Worm (Caenorhabditis elegans) whole organism, L2 larva: ENCODE data around the gene str-64.

ENCODE experiments used
- C34F6.9 ChIP-seq: fragments of 150-350 bp; optimal IDR thresholded peaks from 2 replicates; lab custom pipeline; 2014; ENCODE audit warnings: missing biosample characterization, missing genetic modification characterization
- F13H6.1 ChIP-seq: sonication (generic microtip); optimal IDR thresholded peaks from 2 replicates; lab custom pipeline; 2016; ENCODE audit warnings: missing genetic modification characterization, missing compliant biosample characterization
- R02D3.7 ChIP-seq: fragments of 150-350 bp; optimal IDR thresholded peaks from 2 replicates; lab custom pipeline; 2014; ENCODE audit warnings: missing biosample characterization, missing genetic modification characterization
- Y55F3AM.14 ChIP-seq: fragments of 200-800 bp; sonication (Bioruptor generic); optimal IDR thresholded peaks from 2 replicates; lab custom pipeline; 2018; ENCODE audit warnings: mild to moderate bottlenecking, missing genetic modification characterization, missing compliant biosample characterization
- alr-1 ChIP-seq: fragments of 150-350 bp; optimal IDR thresholded peaks from 2 replicates; lab custom pipeline; 2014; ENCODE audit warnings: missing biosample characterization, missing genetic modification characterization
- aly-2 ChIP-seq: fragments of 150-350 bp; optimal IDR thresholded peaks from 2 replicates; lab custom pipeline; 2014; ENCODE audit warnings: missing biosample characterization, missing genetic modification characterization
- blmp-1 ChIP-seq: sonication (generic microtip); optimal IDR thresholded peaks from 2 replicates; lab custom pipeline; 2017; ENCODE audit warnings: missing genetic modification characterization, mild to moderate bottlenecking, missing compliant biosample characterization, antibody characterized with exemption, moderate library complexity; ENCODE audit not compliant: insufficient read depth
- crh-2 ChIP-seq: sonication (generic microtip); optimal IDR thresholded peaks from 2 replicates; lab custom pipeline; 2017; ENCODE audit warnings: missing biosample characterization, missing genetic modification characterization
- dmd-4 ChIP-seq: sonication (generic microtip); optimal IDR thresholded peaks from 2 replicates; lab custom pipeline; 2017; ENCODE audit warnings: missing biosample characterization, missing genetic modification characterization
- elt-1 ChIP-seq: fragments of 150-350 bp; optimal IDR thresholded peaks from 2 replicates; lab custom pipeline; 2014; ENCODE audit warnings: missing biosample characterization, missing genetic modification characterization
- fos-1 ChIP-seq: fragments of 150-350 bp; optimal IDR thresholded peaks from 2 replicates; lab custom pipeline; 2014; ENCODE audit warnings: missing biosample characterization, missing genetic modification characterization
- gmeb-1 ChIP-seq: fragments of 150-350 bp; optimal IDR thresholded peaks from 2 replicates; lab custom pipeline; 2014; ENCODE audit warnings: missing biosample characterization, missing genetic modification characterization
- lin-11 ChIP-seq: fragments of 150-350 bp; sonication (generic microtip); optimal IDR thresholded peaks from 2 replicates; lab custom pipeline; 2014; ENCODE audit warnings: missing biosample characterization, missing genetic modification characterization, inconsistent platforms, mixed read lengths
- lsy-2 ChIP-seq, 2 experiments: fragments of 150-350 bp in 1 of 2; sonication (generic microtip) in 1 of 2; optimal IDR thresholded peaks; 2 replicates each; lab custom pipeline; 2014 to 2017; ENCODE audit warnings: missing biosample characterization in 2 of 2, missing genetic modification characterization in 2 of 2
- mbf-1 ChIP-seq: sonication (generic microtip); optimal IDR thresholded peaks from 2 replicates; lab custom pipeline; 2017; ENCODE audit warnings: missing biosample characterization, missing genetic modification characterization
- mdl-1 ChIP-seq, 2 experiments: fragments of 150-350 bp in 1 of 2; sonication (generic microtip) in 1 of 2; optimal IDR thresholded peaks; 2 replicates each; lab custom pipeline; 2017; ENCODE audit warnings: missing biosample characterization in 2 of 2, missing genetic modification characterization in 2 of 2
- nhr-10 ChIP-seq: sonication (generic microtip); optimal IDR thresholded peaks from 2 replicates; lab custom pipeline; 2017; ENCODE audit warnings: missing biosample characterization, missing genetic modification characterization
- nhr-11 ChIP-seq: fragments of 150-350 bp; optimal IDR thresholded peaks from 2 replicates; lab custom pipeline; 2014; ENCODE audit warnings: missing biosample characterization, missing genetic modification characterization
- nhr-129 ChIP-seq: fragments of 150-350 bp; optimal IDR thresholded peaks from 2 replicates; lab custom pipeline; 2014; ENCODE audit warnings: missing biosample characterization, missing genetic modification characterization
- nhr-237 ChIP-seq: fragments of 150-350 bp; optimal IDR thresholded peaks from 2 replicates; lab custom pipeline; 2014; ENCODE audit warnings: missing biosample characterization, missing genetic modification characterization
- nhr-25 ChIP-seq: fragments of 150-350 bp; sonication (generic microtip); optimal IDR thresholded peaks from 3 replicates; lab custom pipeline; 2014; ENCODE audit warnings: missing biosample characterization, missing genetic modification characterization
- nhr-6 ChIP-seq: fragments of 150-350 bp; optimal IDR thresholded peaks from 2 replicates; lab custom pipeline; 2014; ENCODE audit warnings: missing biosample characterization, missing genetic modification characterization
- nhr-77 ChIP-seq: fragments of 150-350 bp; optimal IDR thresholded peaks from 2 replicates; lab custom pipeline; 2014; ENCODE audit warnings: missing biosample characterization, missing genetic modification characterization
- peb-1 ChIP-seq: fragments of 150-350 bp; optimal IDR thresholded peaks from 2 replicates; lab custom pipeline; 2014; ENCODE audit warnings: missing biosample characterization, missing genetic modification characterization
- sem-4 ChIP-seq: fragments of 150-350 bp; optimal IDR thresholded peaks from 2 replicates; lab custom pipeline; 2014; ENCODE audit warnings: missing biosample characterization, missing genetic modification reagents, missing genetic modification characterization
- sma-9 ChIP-seq, 2 experiments: fragments of 150-350 bp in 1 of 2; sonication (generic microtip) in 1 of 2; optimal IDR thresholded peaks; 2 replicates each; lab custom pipeline; 2014 to 2016; ENCODE audit warnings: missing genetic modification characterization in 2 of 2, mild to moderate bottlenecking in 1 of 2, missing biosample characterization in 1 of 2, missing compliant biosample characterization in 1 of 2, missing genetic modification reagents in 1 of 2, moderate library complexity in 1 of 2
- snpc-4 ChIP-seq: fragments of 150-350 bp; optimal IDR thresholded peaks from 2 replicates; lab custom pipeline; 2014; ENCODE audit warnings: missing biosample characterization, missing genetic modification characterization
- unc-62 ChIP-seq: fragments of 150-350 bp; optimal IDR thresholded peaks from 2 replicates; lab custom pipeline; 2014; ENCODE audit warnings: missing biosample characterization, missing genetic modification reagents, missing genetic modification characterization
- zag-1 ChIP-seq: fragments of 150-350 bp; optimal IDR thresholded peaks from 2 replicates; lab custom pipeline; 2014; ENCODE audit warnings: missing biosample characterization, missing genetic modification characterization
- ztf-1 ChIP-seq: fragments of 200-800 bp; sonication (Bioruptor generic); conservative IDR thresholded peaks from 2 replicates; pipeline ENCODE4 v1.3.6; 2022; ENCODE audit warnings: missing genetic modification characterization, missing compliant biosample characterization
- ztf-11 ChIP-seq: sonication (generic microtip); optimal IDR thresholded peaks from 2 replicates; lab custom pipeline; 2017; ENCODE audit warnings: missing biosample characterization, missing genetic modification characterization
- ztf-4 ChIP-seq: fragments of 150-350 bp; optimal IDR thresholded peaks from 2 replicates; lab custom pipeline; 2014; ENCODE audit warnings: missing biosample characterization, missing genetic modification characterization

The str-64 gene

DNA sequence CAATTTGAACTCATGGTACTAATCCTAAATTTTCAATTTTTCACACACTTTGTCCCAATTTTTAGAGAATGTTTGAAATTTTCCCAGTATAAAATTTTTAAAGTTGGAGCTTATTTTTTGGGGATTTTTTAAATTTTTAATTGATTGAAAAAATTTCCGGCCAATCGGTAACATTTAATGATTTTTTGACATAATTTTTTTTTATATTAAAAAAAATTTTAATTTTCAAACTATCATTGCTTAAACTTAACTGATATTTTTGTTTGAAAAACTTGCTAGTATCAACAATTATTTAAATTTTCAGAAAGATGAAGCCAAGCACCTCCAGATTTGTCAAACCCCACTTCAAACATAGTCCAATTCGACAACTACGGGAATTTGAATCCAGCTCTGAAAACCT, 25.8 kb upstream of the str-64 start, which contains the start of gene T28A11.22:
Gene T28A11.22, plus strand, starts transcription at position 301 of the 400 bp plus-strand sequence.
- no peak for TF ChIP-seq lin-11
- no peak for TF ChIP-seq ztf-1 (GFP tag; lab: Robert Waterston, UW)
- TF ChIP-seq nhr-77 (tag; lab: Kevin White, UChicago), result no peak
- TF ChIP-seq elt-1 (tag; lab: Kevin White, UChicago), result no peak
- TF ChIP-seq mbf-1 (tag; lab: Kevin White, UChicago), result no peak
- TF ChIP-seq blmp-1 (tag; lab: Kevin White, UChicago), result no peak
- TF ChIP-seq zag-1 (tag; lab: Kevin White, UChicago), result no peak
- no peak for TF ChIP-seq gmeb-1
- no peak for TF ChIP-seq alr-1
- no peak for TF ChIP-seq aly-2 (tag; lab: Kevin White, UChicago)
- no peak for TF ChIP-seq ztf-4 (tag; lab: Kevin White, UChicago)
- no peak for TF ChIP-seq snpc-4 (tag; lab: Kevin White, UChicago)
- TF ChIP-seq nhr-25 (tag; lab: Kevin White, UChicago), result no peak
- TF ChIP-seq nhr-10 (tag; lab: Kevin White, UChicago), result no peak
- no peak for TF ChIP-seq nhr-6 (tag; lab: Kevin White, UChicago)
- no peak for TF ChIP-seq R02D3.7 (tag; lab: Kevin White, UChicago)
- TF ChIP-seq nhr-129 (tag; lab: Kevin White, UChicago), result no peak
- TF ChIP-seq ztf-11 (tag; lab: Kevin White, UChicago), result no peak

DNA sequence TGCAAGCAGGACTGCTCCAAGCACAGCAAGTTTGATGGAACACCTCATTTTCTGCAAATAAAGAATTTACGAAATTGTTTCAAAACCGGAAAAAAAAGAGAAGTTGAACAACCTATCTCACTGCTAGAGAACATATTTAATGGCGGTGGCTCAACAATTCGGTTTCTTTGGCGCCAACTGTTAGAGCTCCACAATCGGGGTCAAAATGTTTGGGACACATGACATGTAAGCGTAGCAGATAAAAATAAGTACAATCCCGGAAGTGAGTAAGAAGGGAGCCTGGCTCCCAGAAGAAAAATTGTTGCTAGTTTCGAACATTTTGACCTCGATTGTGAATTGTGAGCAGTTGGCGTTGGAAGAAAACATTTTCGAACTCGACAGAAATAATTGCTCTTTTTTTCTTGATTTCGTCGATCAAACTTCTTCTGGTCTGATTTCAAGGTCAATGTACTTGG, 23.9 kb upstream of the str-64 start, which contains the start of gene T28A11.16:
Gene T28A11.16, minus strand, starts transcription at position 51 of the 455 bp plus-strand sequence.
- TF ChIP-seq F13H6.1 (tag; lab: Kevin White, UChicago) (peak; percentile 30), Y55F3AM.14 (GFP tag; lab: Kevin White, UChicago) (no peak), nhr-11 (tag; lab: Kevin White, UChicago) (no peak), nhr-77 (tag; lab: Kevin White, UChicago) (no peak), zag-1 (tag; lab: Kevin White, UChicago) (no peak), crh-2 (tag; lab: Kevin White, UChicago) (no peak), mdl-1 (tag; optimal IDR thresholded peaks at IDR 0.05; lab: Kevin White, UChicago) (no peak), ztf-1 (GFP tag; lab: Robert Waterston, UW) (no peak), sem-4 (no peak), lin-11 (no peak), sma-9 (GFP tag; optimal IDR thresholded peaks at IDR 0.05; lab: Kevin White, UChicago) (peak; percentile 88), sma-9 (tag; optimal IDR thresholded peaks at IDR 0.05; lab: Kevin White, UChicago) (no peak), peb-1 (tag; lab: Kevin White, UChicago) (no peak), C34F6.9 (tag; lab: Kevin White, UChicago) (no peak)

DNA sequence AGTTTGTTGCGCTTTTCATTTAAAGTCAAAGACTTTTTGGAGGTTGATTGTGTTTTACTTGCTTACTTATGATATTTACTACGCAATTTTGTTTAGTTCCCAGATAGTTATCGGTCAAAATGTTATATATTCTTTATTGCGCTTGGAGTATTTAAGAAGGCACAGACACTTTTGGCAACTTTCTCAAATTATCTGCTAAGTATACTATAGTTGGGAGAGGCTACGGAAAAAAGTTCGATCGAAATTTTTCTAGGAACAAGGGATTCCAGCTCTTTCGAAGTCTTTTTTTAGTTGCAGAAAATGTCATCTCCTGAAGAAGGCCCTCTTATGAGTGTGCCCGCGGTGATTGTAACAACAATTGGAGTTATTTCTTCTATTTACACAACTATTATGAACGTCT, 23.0 kb upstream of the str-64 start, which contains the start of gene srbc-5:
Gene srbc-5, plus strand, starts transcription at position 301 of the 400 bp plus-strand sequence.
- TF ChIP-seq snpc-4 (tag; lab: Kevin White, UChicago) (no peak), nhr-237 (tag; lab: Kevin White, UChicago) (no peak), R02D3.7 (tag; lab: Kevin White, UChicago) (no peak), unc-62 (GFP tag; lab: Kevin White, UChicago) (no peak), mbf-1 (tag; lab: Kevin White, UChicago) (no peak), aly-2 (tag; lab: Kevin White, UChicago) (no peak), F13H6.1 (tag; lab: Kevin White, UChicago) (no peak), C34F6.9 (tag; lab: Kevin White, UChicago) (no peak)

DNA sequence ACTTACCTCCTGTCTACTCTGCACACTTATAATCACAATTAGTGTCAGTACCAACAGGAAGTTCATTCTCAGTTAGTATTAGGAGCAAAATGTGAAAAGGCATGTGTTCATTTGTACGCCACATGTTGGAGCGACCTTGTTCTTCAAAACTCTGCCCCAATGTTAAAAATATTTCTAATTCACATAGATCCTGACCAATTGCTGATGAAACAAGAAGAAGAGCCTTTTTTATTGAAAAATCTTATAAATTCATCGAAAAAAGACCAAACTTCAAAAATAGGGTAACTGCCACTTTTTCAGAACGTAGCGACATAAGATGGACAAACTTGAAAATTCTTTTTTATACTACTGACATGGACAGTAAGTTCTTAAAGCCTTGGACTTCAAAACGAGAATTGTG, 16.9 kb upstream of the str-64 start, which contains the start of gene T28A11.17:
Gene T28A11.17, minus strand, starts transcription at position 101 of the 400 bp plus-strand sequence.
- TF ChIP-seq sem-4 (no peak), snpc-4 (tag; lab: Kevin White, UChicago) (no peak), unc-62 (GFP tag; lab: Kevin White, UChicago) (no peak), ztf-1 (GFP tag; lab: Robert Waterston, UW) (no peak), crh-2 (tag; lab: Kevin White, UChicago) (no peak), aly-2 (tag; lab: Kevin White, UChicago) (no peak), nhr-77 (tag; lab: Kevin White, UChicago) (no peak), F13H6.1 (tag; lab: Kevin White, UChicago) (no peak), fos-1 (tag; lab: Kevin White, UChicago) (no peak), mbf-1 (tag; lab: Kevin White, UChicago) (no peak), ztf-4 (tag; lab: Kevin White, UChicago) (no peak), dmd-4 (tag; lab: Kevin White, UChicago) (no peak), nhr-10 (tag; lab: Kevin White, UChicago) (no peak), mdl-1 (tag; optimal IDR thresholded peaks at IDR 0.05; lab: Kevin White, UChicago) (no peak), Y55F3AM.14 (GFP tag; lab: Kevin White, UChicago) (no peak), lsy-2 (tag; optimal IDR thresholded peaks at IDR 0.05; lab: Kevin White, UChicago) (no peak), R02D3.7 (tag; lab: Kevin White, UChicago) (no peak)
